Worm (Caenorhabditis elegans) whole organism, early embryonic: ENCODE measurements around the gene F28H6.7.

Source experiments
- B0310.2 ChIP-seq: sonication (generic microtip); optimal IDR thresholded peaks from 2 replicates; lab custom pipeline; 2016; ENCODE audit warnings: mild to moderate bottlenecking, missing genetic modification characterization, missing compliant biosample characterization
- F13C5.2 ChIP-seq: sonication (generic microtip); optimal IDR thresholded peaks from 2 replicates; lab custom pipeline; 2017; ENCODE audit warnings: mild to moderate bottlenecking, missing genetic modification characterization, inconsistent platforms, missing compliant biosample characterization
- aly-1 ChIP-seq: sonication (generic microtip); optimal IDR thresholded peaks from 2 replicates; lab custom pipeline; 2016; ENCODE audit warnings: missing genetic modification characterization, missing compliant biosample characterization
- ama-1 ChIP-seq: fragments of 150-350 bp; optimal IDR thresholded peaks from 2 replicates; lab custom pipeline; 2014
- ceh-13 ChIP-seq: fragments of 200-800 bp; sonication (Bioruptor generic); optimal IDR thresholded peaks from 2 replicates; lab custom pipeline; 2018; ENCODE audit warnings: mild to moderate bottlenecking, missing genetic modification characterization, missing compliant biosample characterization
- ceh-36 ChIP-seq: sonication (generic microtip); optimal IDR thresholded peaks from 2 replicates; lab custom pipeline; 2016; ENCODE audit warnings: missing genetic modification characterization, inconsistent platforms, missing compliant biosample characterization
- ets-7 ChIP-seq: sonication (generic microtip); optimal IDR thresholded peaks from 2 replicates; lab custom pipeline; 2016; ENCODE audit warnings: missing genotype, missing genetic modification characterization, missing compliant biosample characterization
- flt-1 ChIP-seq: fragments of 200-800 bp; sonication (Bioruptor generic); IDR thresholded peaks from 2 replicates; pipeline ENCODE4 v1.3.6; 2022; ENCODE audit warnings: missing genetic modification characterization, missing compliant biosample characterization
- hmbx-1 ChIP-seq: sonication (generic microtip); optimal IDR thresholded peaks from 2 replicates; lab custom pipeline; 2016; ENCODE audit warnings: mild to moderate bottlenecking, missing genetic modification characterization, missing compliant biosample characterization
- hmg-4 ChIP-seq: fragments of 200-800 bp; sonication (Bioruptor generic); optimal IDR thresholded peaks from 2 replicates; lab custom pipeline; 2018; ENCODE audit warnings: mild to moderate bottlenecking, missing genetic modification characterization, missing compliant biosample characterization
- hnd-1 ChIP-seq: sonication (generic microtip); optimal IDR thresholded peaks from 2 replicates; lab custom pipeline; 2016; ENCODE audit warnings: missing genetic modification characterization, missing compliant biosample characterization
- pes-1 ChIP-seq: fragments of 200-800 bp; sonication (Bioruptor generic); IDR thresholded peaks from 2 replicates; pipeline ENCODE4 v1.3.6; 2022; ENCODE audit warnings: missing genetic modification reagents, missing genetic modification characterization, missing compliant biosample characterization
- scrt-1 ChIP-seq: fragments of 200-800 bp; sonication (Bioruptor generic); IDR thresholded peaks from 2 replicates; pipeline ENCODE4 v1.3.6; 2022; ENCODE audit warnings: missing genetic modification characterization, missing compliant biosample characterization
- sea-1 ChIP-seq: fragments of 200-800 bp; sonication (Bioruptor generic); conservative IDR thresholded peaks from 2 replicates; pipeline ENCODE4 v1.3.6; 2022; ENCODE audit warnings: missing genetic modification characterization, missing compliant biosample characterization
- tbx-11 ChIP-seq: fragments of 200-800 bp; sonication (Bioruptor generic); IDR thresholded peaks from 2 replicates; pipeline ENCODE4 v1.3.6; 2022; ENCODE audit warnings: missing genetic modification characterization, missing compliant biosample characterization
- tbx-37 ChIP-seq: fragments of 200-800 bp; sonication (Bioruptor generic); conservative IDR thresholded peaks from 2 replicates; pipeline ENCODE4 v1.3.6; 2022; ENCODE audit warnings: missing genetic modification reagents, missing genetic modification characterization, missing compliant biosample characterization
- tra-4 ChIP-seq: sonication (generic microtip); optimal IDR thresholded peaks from 2 replicates; lab custom pipeline; 2017; ENCODE audit warnings: missing genetic modification characterization, missing compliant biosample characterization

The F28H6.7 gene

DNA sequence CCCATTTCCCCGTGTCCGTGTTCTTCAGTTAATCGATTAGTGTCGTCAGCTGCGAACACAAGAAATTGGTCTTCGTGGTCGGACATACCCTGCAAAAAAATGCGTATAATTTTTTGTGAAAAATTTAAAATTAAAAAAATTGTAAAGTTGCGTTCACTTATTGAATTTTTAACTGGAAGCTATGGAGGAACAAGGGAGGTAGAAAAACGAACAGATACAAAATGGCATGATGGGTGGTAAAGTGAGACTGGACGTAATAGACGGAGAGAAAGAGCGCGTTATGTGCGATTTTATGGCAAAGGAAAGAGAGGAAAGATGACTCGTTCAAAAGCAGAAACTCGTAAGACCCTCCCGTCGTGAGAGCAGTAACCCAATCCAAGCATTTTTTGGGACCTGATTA lies 31.7 kb upstream of the F28H6.7 start, which contains the start of gene C33G3.6:
Gene C33G3.6 (minus strand): TSS at position 101 of the 400 bp plus-strand sequence.
- no peak for TF ChIP-seq pes-1 (GFP tag; lab: Robert Waterston, UW)
- TF ChIP-seq hmbx-1 (tag; lab: Kevin White, UChicago) = no peak
- TF ChIP-seq sea-1 (GFP tag; lab: Robert Waterston, UW) = no peak
- no peak for TF ChIP-seq scrt-1 (GFP tag; lab: Robert Waterston, UW)
- no peak for TF ChIP-seq flt-1
- TF ChIP-seq ceh-13 (GFP tag; lab: Kevin White, UChicago) = no peak
- no peak for TF ChIP-seq hmg-4 (GFP tag; lab: Kevin White, UChicago)
- TF ChIP-seq ets-7 (tag; lab: Kevin White, UChicago) = no peak
- TF ChIP-seq ceh-36 = no peak
- TF ChIP-seq B0310.2 (tag; lab: Kevin White, UChicago) = no peak
- TF ChIP-seq tra-4 (tag; lab: Kevin White, UChicago) = no peak
- TF ChIP-seq ama-1 (lab: Kevin White, UChicago) = no peak
- TF ChIP-seq F13C5.2 (tag; lab: Kevin White, UChicago) = no peak
- TF ChIP-seq tbx-37 (GFP tag; lab: Robert Waterston, UW) = no peak
- no peak for TF ChIP-seq aly-1 (tag; lab: Kevin White, UChicago)
- no peak for TF ChIP-seq hnd-1
- no peak for TF ChIP-seq tbx-11 (GFP tag; lab: Robert Waterston, UW)

DNA sequence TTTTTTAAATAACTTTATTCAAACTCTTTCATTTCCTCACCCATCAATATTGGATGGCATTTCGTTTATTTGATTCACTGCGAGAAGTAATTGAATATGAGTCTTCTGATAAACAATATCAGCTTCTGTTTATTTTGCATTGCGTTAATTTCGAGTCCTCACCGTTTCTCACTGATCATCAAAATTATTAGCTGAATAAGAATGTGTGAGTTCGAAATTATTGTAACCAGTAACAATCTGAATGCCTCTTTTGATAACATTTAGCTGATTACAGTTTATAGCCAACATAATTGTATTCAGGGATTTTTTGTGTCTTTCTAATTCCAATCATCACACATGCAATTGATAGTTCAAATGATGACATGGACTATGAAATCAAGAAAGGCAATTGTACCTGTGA lies 30.7 kb upstream of the F28H6.7 start, which contains the start of gene F16B12.1:
Gene F16B12.1 (plus strand): TSS at position 301 of the 400 bp plus-strand sequence.
- TF ChIP-seq B0310.2 (tag; lab: Kevin White, UChicago) = no peak
- TF ChIP-seq ama-1 (lab: Kevin White, UChicago) = no peak
- no peak for TF ChIP-seq tbx-37 (GFP tag; lab: Robert Waterston, UW)
- no peak for TF ChIP-seq pes-1 (GFP tag; lab: Robert Waterston, UW)
- TF ChIP-seq flt-1 = no peak
- no peak for TF ChIP-seq aly-1 (tag; lab: Kevin White, UChicago)
- no peak for TF ChIP-seq ets-7 (tag; lab: Kevin White, UChicago)
- no peak for TF ChIP-seq tra-4 (tag; lab: Kevin White, UChicago)
- TF ChIP-seq tbx-11 (GFP tag; lab: Robert Waterston, UW) = no peak
- TF ChIP-seq scrt-1 (GFP tag; lab: Robert Waterston, UW) = no peak
- no peak for TF ChIP-seq hmg-4 (GFP tag; lab: Kevin White, UChicago)
- TF ChIP-seq F13C5.2 (tag; lab: Kevin White, UChicago) = no peak

DNA sequence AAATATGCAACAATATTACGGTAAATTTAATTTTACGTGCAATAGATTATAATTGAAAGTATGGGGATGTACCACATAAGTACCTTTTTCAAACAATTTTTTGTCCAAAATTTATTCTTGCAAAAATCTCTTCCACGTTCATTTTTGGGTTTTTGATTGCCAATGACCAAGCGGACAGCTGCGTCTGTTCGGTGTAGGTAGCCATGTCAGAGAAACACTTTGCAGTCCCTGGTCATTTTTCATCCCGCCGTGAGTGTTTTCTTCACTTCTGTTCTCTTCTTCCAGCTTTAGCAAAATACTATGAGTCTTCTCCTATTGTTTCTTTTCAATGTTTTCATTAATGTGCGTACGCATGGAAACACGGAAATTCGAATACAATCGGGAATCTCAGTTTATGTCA lies 25.8 kb upstream of the F28H6.7 start, which contains the start of gene dsl-4:
Gene dsl-4 (plus strand): TSS at position 301 of the 400 bp plus-strand sequence.
- TF ChIP-seq F13C5.2 (tag; lab: Kevin White, UChicago) = no peak
- no peak for TF ChIP-seq ama-1 (lab: Kevin White, UChicago)
- no peak for TF ChIP-seq hnd-1
- TF ChIP-seq aly-1 (tag; lab: Kevin White, UChicago) = no peak
- no peak for TF ChIP-seq ceh-13 (GFP tag; lab: Kevin White, UChicago)
- TF ChIP-seq tbx-37 (GFP tag; lab: Robert Waterston, UW) = no peak
- TF ChIP-seq tbx-11 (GFP tag; lab: Robert Waterston, UW) = no peak
- no peak for TF ChIP-seq tra-4 (tag; lab: Kevin White, UChicago)
- no peak for TF ChIP-seq hmbx-1 (tag; lab: Kevin White, UChicago)
- no peak for TF ChIP-seq pes-1 (GFP tag; lab: Robert Waterston, UW)
- no peak for TF ChIP-seq B0310.2 (tag; lab: Kevin White, UChicago)
- TF ChIP-seq ceh-36 = no peak
- no peak for TF ChIP-seq sea-1 (GFP tag; lab: Robert Waterston, UW)
- no peak for TF ChIP-seq hmg-4 (GFP tag; lab: Kevin White, UChicago)
- TF ChIP-seq flt-1 = no peak
- no peak for TF ChIP-seq ets-7 (tag; lab: Kevin White, UChicago)

DNA sequence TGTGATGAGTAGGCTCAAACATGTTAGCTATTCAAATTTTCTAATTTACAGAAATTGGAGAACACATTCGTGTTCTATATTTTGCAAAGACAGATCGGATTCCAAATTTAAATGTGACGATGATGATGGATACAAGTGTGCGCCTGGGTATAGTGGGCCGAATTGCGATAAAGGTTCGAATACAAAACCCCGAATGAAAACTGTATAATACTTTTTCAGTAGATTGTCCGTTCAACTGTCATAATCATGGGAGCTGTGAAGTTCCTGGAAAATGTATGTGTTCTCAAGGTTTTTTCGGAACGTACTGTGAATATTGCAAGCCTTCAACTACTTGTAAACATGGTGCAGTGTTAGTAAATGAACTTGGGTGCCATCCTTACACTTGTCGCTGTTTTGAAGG lies 24.9 kb upstream of the F28H6.7 start:
- no peak for TF ChIP-seq aly-1 (tag; lab: Kevin White, UChicago)

DNA sequence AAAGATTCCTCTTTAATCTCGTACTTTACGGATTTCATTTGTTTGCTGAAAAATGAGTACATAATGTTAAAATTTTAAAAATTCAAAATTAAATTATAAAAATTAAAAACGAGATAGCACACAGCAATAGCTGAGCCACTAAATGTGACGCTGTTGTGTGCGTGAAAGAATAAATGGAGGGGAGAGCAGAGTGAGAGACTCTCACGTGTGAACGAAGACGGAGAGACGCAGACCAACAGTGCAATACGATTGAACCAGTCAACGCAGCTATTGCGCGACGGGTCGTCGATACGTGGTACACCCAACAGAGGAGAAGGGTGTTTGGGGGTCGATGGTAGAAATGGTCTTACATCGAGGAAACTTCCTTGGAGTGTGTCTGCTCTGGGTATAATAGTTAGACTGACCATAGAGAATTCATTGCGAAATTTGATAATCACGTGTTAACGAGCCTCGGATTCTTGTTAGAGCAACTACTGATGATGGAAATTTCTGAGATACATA lies 17.2 kb upstream of the F28H6.7 start, which contains the start of gene F16B12.4:
Gene F16B12.4 (minus strand): TSS at position 51 of the 501 bp plus-strand sequence.
- TF ChIP-seq tbx-37 (GFP tag; lab: Robert Waterston, UW) (no peak), pes-1 (GFP tag; lab: Robert Waterston, UW) (no peak), ceh-13 (GFP tag; lab: Kevin White, UChicago) (no peak), hmg-4 (GFP tag; lab: Kevin White, UChicago) (peak; percentile 4)

DNA sequence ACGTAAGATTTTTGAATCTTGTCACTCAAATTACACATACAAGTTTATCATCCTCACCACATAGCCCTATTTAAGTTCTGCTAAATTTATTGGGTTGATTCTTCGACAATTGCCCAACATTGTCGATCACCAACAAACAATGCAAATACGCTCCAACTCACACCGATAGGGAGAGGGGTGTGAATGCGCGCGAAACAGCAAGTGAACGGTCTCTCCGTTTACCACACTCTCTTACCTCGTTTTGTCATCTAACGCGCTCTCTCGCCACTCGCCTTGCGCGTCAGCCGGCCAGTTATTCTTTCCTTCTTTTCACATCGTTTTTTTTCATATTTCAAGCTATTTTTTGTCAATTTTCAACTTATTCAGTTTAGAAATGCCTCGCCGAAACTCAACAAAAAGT lies 13.9 kb upstream of the F28H6.7 start, which contains the start of gene F16B12.6:
Gene F16B12.6 (plus strand): TSS at position 331 of the 400 bp plus-strand sequence.
- no peak for TF ChIP-seq tra-4 (tag; lab: Kevin White, UChicago)
- no peak for TF ChIP-seq tbx-11 (GFP tag; lab: Robert Waterston, UW)
- TF ChIP-seq ceh-13 (GFP tag; lab: Kevin White, UChicago) = no peak
- peak; percentile 45 for TF ChIP-seq hmg-4 (GFP tag; lab: Kevin White, UChicago)
- no peak for TF ChIP-seq ceh-36
- TF ChIP-seq F13C5.2 (tag; lab: Kevin White, UChicago) = peak; percentile 57
- TF ChIP-seq hmbx-1 (tag; lab: Kevin White, UChicago) = no peak
- TF ChIP-seq B0310.2 (tag; lab: Kevin White, UChicago) = no peak
- TF ChIP-seq aly-1 (tag; lab: Kevin White, UChicago) = no peak

DNA sequence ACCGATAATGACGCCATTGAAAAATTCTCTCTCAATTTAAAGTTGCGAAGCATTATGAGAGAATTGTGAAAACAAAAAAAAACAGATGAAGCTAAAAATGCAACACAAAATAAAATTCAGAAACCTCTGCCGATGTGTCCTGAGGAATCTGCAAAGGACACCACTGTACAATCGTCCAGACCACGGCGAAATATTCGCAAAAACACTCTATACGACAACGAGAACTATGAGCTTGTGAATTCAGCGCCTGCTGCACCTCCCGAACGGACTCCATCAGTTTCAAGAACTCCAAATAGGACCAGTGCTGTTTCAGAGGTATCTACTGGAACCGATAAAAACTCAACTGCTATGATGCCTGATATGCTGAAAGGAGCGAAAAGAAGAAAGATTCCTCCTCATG lies 13.4 kb upstream of the F28H6.7 start:
- TF ChIP-seq ama-1 (lab: Kevin White, UChicago) = no peak
- TF ChIP-seq aly-1 (tag; lab: Kevin White, UChicago) = no peak
